Fruit fly (Drosophila melanogaster) whole organism, embryonic: ENCODE measurements around the gene CG1307.

Source experiments
- Adf1 ChIP-seq: fragments of 200-800 bp; sonication (Bioruptor generic); IDR thresholded peaks from 2 replicates; pipeline ENCODE4 v1.3.6; 2022; ENCODE audit warnings: missing biosample characterization, missing genetic modification characterization
- Atf3 ChIP-seq: fragments of 200-800 bp; sonication (Bioruptor generic); optimal IDR thresholded peaks from 3 replicates; lab custom pipeline; 2016; ENCODE audit warnings: missing biosample characterization, missing genetic modification characterization
- Blimp-1 ChIP-seq: fragments of 200-800 bp; sonication (Bioruptor generic); optimal IDR thresholded peaks from 3 replicates; lab custom pipeline; 2018; ENCODE audit warnings: missing biosample characterization, missing genetic modification characterization, mild to moderate bottlenecking, moderate library complexity, missing genetic modification reagents
- CG10274 ChIP-seq: fragments of 200-800 bp; sonication (Bioruptor generic); optimal IDR thresholded peaks from 3 replicates; lab custom pipeline; 2017; ENCODE audit warnings: missing biosample characterization, mild to moderate bottlenecking, missing genetic modification characterization
- CG13123 ChIP-seq: fragments of 200-800 bp; sonication (Bioruptor generic); optimal IDR thresholded peaks from 2 replicates; lab custom pipeline; 2016; ENCODE audit warnings: missing biosample characterization, missing genetic modification characterization
- CG13894 ChIP-seq: fragments of 200-800 bp; sonication (Bioruptor generic); optimal IDR thresholded peaks from 3 replicates; lab custom pipeline; 2018; ENCODE audit warnings: missing biosample characterization, mild to moderate bottlenecking, missing genetic modification characterization, moderate library complexity
- CG14014 ChIP-seq: fragments of 200-800 bp; sonication (Bioruptor generic); IDR thresholded peaks from 2 replicates; pipeline ENCODE4 v1.3.6; 2022; ENCODE audit warnings: missing biosample characterization, missing genetic modification characterization
- CG15011 ChIP-seq: fragments of 200-800 bp; sonication (Bioruptor generic); optimal IDR thresholded peaks from 3 replicates; lab custom pipeline; 2018; ENCODE audit warnings: missing biosample characterization, mild to moderate bottlenecking, missing genetic modification characterization
- CG17361 ChIP-seq: fragments of 200-800 bp; sonication (Bioruptor generic); IDR thresholded peaks from 3 replicates; pipeline ENCODE4 v1.3.6; 2022; ENCODE audit warnings: missing biosample characterization, missing genetic modification characterization
- CG17568 ChIP-seq: fragments of 200-800 bp; sonication (Bioruptor generic); optimal IDR thresholded peaks from 2 replicates; lab custom pipeline; 2018; ENCODE audit warnings: missing biosample characterization, mild to moderate bottlenecking, missing genetic modification characterization, moderate library complexity
- CG17612 ChIP-seq: fragments of 200-800 bp; sonication (Bioruptor generic); IDR thresholded peaks from 2 replicates; pipeline ENCODE4 v1.3.6; 2022; ENCODE audit warnings: missing biosample characterization, missing genetic modification characterization
- CG18619 ChIP-seq: fragments of 200-800 bp; sonication (Bioruptor generic); optimal IDR thresholded peaks from 3 replicates; lab custom pipeline; 2017; ENCODE audit warnings: missing biosample characterization, mild to moderate bottlenecking, missing genetic modification characterization
- CG3065 ChIP-seq: fragments of 200-800 bp; sonication (Bioruptor generic); optimal IDR thresholded peaks from 2 replicates; lab custom pipeline; 2016; ENCODE audit warnings: missing biosample characterization, missing genetic modification characterization
- CG6765 ChIP-seq: fragments of 200-800 bp; sonication (Bioruptor generic); optimal IDR thresholded peaks from 3 replicates; lab custom pipeline; 2017; ENCODE audit warnings: missing biosample characterization, mild to moderate bottlenecking, missing genetic modification characterization
- CG6791 ChIP-seq: fragments of 200-800 bp; sonication (Bioruptor generic); IDR thresholded peaks from 3 replicates; pipeline ENCODE4 v1.3.6; 2022; ENCODE audit warnings: missing biosample characterization, missing genetic modification characterization; ENCODE audit not compliant: partially characterized antibody
- CG7745 ChIP-seq: fragments of 200-800 bp; sonication (Bioruptor generic); optimal IDR thresholded peaks from 2 replicates; lab custom pipeline; 2018; ENCODE audit warnings: missing biosample characterization, mild to moderate bottlenecking, missing genetic modification characterization, moderate library complexity
- CG8388 ChIP-seq: fragments of 200-800 bp; sonication (Bioruptor generic); optimal IDR thresholded peaks from 2 replicates; lab custom pipeline; 2019; ENCODE audit warnings: missing biosample characterization, mild to moderate bottlenecking, missing genetic modification characterization, moderate library complexity
- CG8478 ChIP-seq: fragments of >200 bp; optimal IDR thresholded peaks from 2 replicates; lab custom pipeline; 2018
- CG9817 ChIP-seq: fragments of 200-800 bp; sonication (Bioruptor generic); optimal IDR thresholded peaks from 2 replicates; lab custom pipeline; 2018; ENCODE audit warnings: missing biosample characterization, mild to moderate bottlenecking, missing genetic modification characterization, moderate library complexity
- CkIIα-i1 ChIP-seq: fragments of 200-800 bp; sonication (Bioruptor generic); IDR thresholded peaks from 2 replicates; pipeline ENCODE4 v1.3.6; 2022; ENCODE audit warnings: missing biosample characterization, missing genetic modification characterization
- CoRest ChIP-seq: fragments of 200-800 bp; sonication (Bioruptor generic); optimal IDR thresholded peaks from 3 replicates; lab custom pipeline; 2018; ENCODE audit warnings: missing biosample characterization, mild to moderate bottlenecking, missing genetic modification characterization, moderate library complexity
- Dp ChIP-seq: fragments of 200-800 bp; sonication (Bioruptor generic); optimal IDR thresholded peaks from 2 replicates; lab custom pipeline; 2018; ENCODE audit warnings: missing biosample characterization, mild to moderate bottlenecking, missing genetic modification characterization, moderate library complexity
- E2f2 ChIP-seq: fragments of 200-800 bp; sonication (Bioruptor generic); IDR thresholded peaks from 2 replicates; pipeline ENCODE4 v1.3.6; 2022; ENCODE audit warnings: missing biosample characterization, missing genetic modification characterization
- Eip74EF ChIP-seq, 2 experiments: fragments of 200-800 bp in 1 of 2; fragments of >200 bp in 1 of 2; sonication (Bioruptor generic) in 1 of 2; optimal IDR thresholded peaks; 2 replicates each; lab custom pipeline; 2017 to 2019; ENCODE audit warnings: missing biosample characterization in 2 of 2, missing genetic modification characterization in 2 of 2, mild to moderate bottlenecking in 1 of 2, moderate library complexity in 1 of 2
- Fer1 ChIP-seq: fragments of 200-800 bp; sonication (Bioruptor generic); optimal IDR thresholded peaks from 2 replicates; lab custom pipeline; 2017; ENCODE audit warnings: missing biosample characterization, mild to moderate bottlenecking, missing genetic modification characterization
- HLH3B ChIP-seq: fragments of 200-800 bp; sonication (Bioruptor generic); IDR thresholded peaks from 2 replicates; pipeline ENCODE4 v1.3.6; 2022; ENCODE audit warnings: missing biosample characterization, missing genetic modification characterization
- HLH54F ChIP-seq: fragments of 200-800 bp; sonication (Bioruptor generic); optimal IDR thresholded peaks from 3 replicates; lab custom pipeline; 2016; ENCODE audit warnings: missing biosample characterization, missing genetic modification characterization
- HmgZ ChIP-seq: fragments of 200-800 bp; sonication (Bioruptor generic); optimal IDR thresholded peaks from 2 replicates; lab custom pipeline; 2018; ENCODE audit warnings: missing biosample characterization, mild to moderate bottlenecking, missing genetic modification characterization
- NC2α ChIP-seq: fragments of 200-800 bp; sonication (Bioruptor generic); optimal IDR thresholded peaks from 2 replicates; lab custom pipeline; 2016; ENCODE audit warnings: missing biosample characterization, missing genetic modification characterization
- Ravus ChIP-seq: fragments of 200-800 bp; sonication (Bioruptor generic); IDR thresholded peaks from 2 replicates; pipeline ENCODE4 v1.3.6; 2022; ENCODE audit warnings: missing biosample characterization, missing genetic modification characterization
- Six4 ChIP-seq: fragments of 200-800 bp; sonication (Bioruptor generic); optimal IDR thresholded peaks from 2 replicates; lab custom pipeline; 2016; ENCODE audit warnings: missing biosample characterization, missing genetic modification characterization
- Usf ChIP-seq: fragments of 200-800 bp; sonication (Bioruptor generic); optimal IDR thresholded peaks from 2 replicates; lab custom pipeline; 2017; ENCODE audit warnings: missing genotype, missing biosample characterization, missing genetic modification characterization
- Vsx1 ChIP-seq: fragments of 200-800 bp; sonication (Bioruptor generic); optimal IDR thresholded peaks from 2 replicates; lab custom pipeline; 2017; ENCODE audit warnings: missing biosample characterization, mild to moderate bottlenecking, missing genetic modification characterization, missing genetic modification reagents
- crc ChIP-seq: fragments of 200-800 bp; sonication (Bioruptor generic); optimal IDR thresholded peaks from 2 replicates; lab custom pipeline; 2016; ENCODE audit warnings: missing biosample characterization, missing genetic modification characterization
- croc ChIP-seq: fragments of 200-800 bp; sonication (Bioruptor generic); conservative IDR thresholded peaks from 3 replicates; pipeline ENCODE4 v1.3.6; 2022; ENCODE audit warnings: missing biosample characterization, missing genetic modification characterization
- dimm ChIP-seq: fragments of 200-800 bp; sonication (Bioruptor generic); IDR thresholded peaks from 2 replicates; pipeline ENCODE4 v1.3.6; 2022; ENCODE audit warnings: missing biosample characterization, missing genetic modification characterization
- dm ChIP-seq: fragments of 200-800 bp; sonication (Bioruptor generic); optimal IDR thresholded peaks from 3 replicates; lab custom pipeline; 2016; ENCODE audit warnings: missing biosample characterization, missing genetic modification characterization
- dmrt11E ChIP-seq: fragments of 200-800 bp; sonication (Bioruptor generic); optimal IDR thresholded peaks from 3 replicates; lab custom pipeline; 2018; ENCODE audit warnings: missing biosample characterization, mild to moderate bottlenecking, missing genetic modification characterization, moderate library complexity
- fd102C ChIP-seq: fragments of 200-800 bp; sonication (Bioruptor generic); optimal IDR thresholded peaks from 2 replicates; lab custom pipeline; 2018; ENCODE audit warnings: missing biosample characterization, mild to moderate bottlenecking, missing genetic modification characterization, moderate library complexity
- gcm ChIP-seq: fragments of 200-800 bp; sonication (Bioruptor generic); optimal IDR thresholded peaks from 2 replicates; lab custom pipeline; 2019; ENCODE audit warnings: missing biosample characterization, mild to moderate bottlenecking, missing genetic modification characterization, moderate library complexity
- gsb-n ChIP-seq: fragments of 200-800 bp; sonication (Bioruptor generic); optimal IDR thresholded peaks from 3 replicates; lab custom pipeline; 2018; ENCODE audit warnings: missing biosample characterization, mild to moderate bottlenecking, missing genetic modification characterization
- gt ChIP-seq: fragments of 200-800 bp; sonication (Bioruptor generic); IDR thresholded peaks from 2 replicates; pipeline ENCODE4 v1.3.6; 2022; ENCODE audit warnings: missing biosample characterization, missing genetic modification characterization
- mirr ChIP-seq: fragments of 200-800 bp; sonication (Bioruptor generic); optimal IDR thresholded peaks from 3 replicates; lab custom pipeline; 2018; ENCODE audit warnings: missing biosample characterization, mild to moderate bottlenecking, missing genetic modification characterization
- nmo ChIP-seq: fragments of 200-800 bp; sonication (Bioruptor generic); optimal IDR thresholded peaks from 2 replicates; lab custom pipeline; 2018; ENCODE audit warnings: missing biosample characterization, mild to moderate bottlenecking, missing genetic modification characterization, moderate library complexity
- pzg ChIP-seq: fragments of 200-800 bp; sonication (Bioruptor generic); optimal IDR thresholded peaks from 3 replicates; lab custom pipeline; 2018; ENCODE audit warnings: missing biosample characterization, mild to moderate bottlenecking, missing genetic modification characterization, moderate library complexity
- rib ChIP-seq: fragments of 200-800 bp; sonication (Bioruptor generic); IDR thresholded peaks from 2 replicates; pipeline ENCODE4 v1.3.6; 2022; ENCODE audit warnings: missing biosample characterization, missing genetic modification characterization
- schlank ChIP-seq: fragments of 200-800 bp; sonication (Bioruptor generic); optimal IDR thresholded peaks from 2 replicates; lab custom pipeline; 2018; ENCODE audit warnings: missing biosample characterization, mild to moderate bottlenecking, missing genetic modification characterization
- slbo ChIP-seq: fragments of 200-800 bp; sonication (Bioruptor generic); IDR thresholded peaks from 2 replicates; pipeline ENCODE4 v1.3.6; 2022; ENCODE audit warnings: missing biosample characterization, missing genetic modification characterization
- stc ChIP-seq: fragments of 200-800 bp; sonication (Bioruptor generic); IDR thresholded peaks from 2 replicates; pipeline ENCODE4 v1.3.6; 2022; ENCODE audit warnings: missing biosample characterization, missing genetic modification characterization
- ttk ChIP-seq: fragments of 200-800 bp; sonication (Bioruptor generic); IDR thresholded peaks from 2 replicates; pipeline ENCODE4 v2.1.2; 2022; ENCODE audit warnings: missing biosample characterization, missing genetic modification characterization
- tup ChIP-seq: fragments of 200-800 bp; sonication (Bioruptor generic); optimal IDR thresholded peaks from 2 replicates; lab custom pipeline; 2016; ENCODE audit warnings: missing biosample characterization, mild to moderate bottlenecking, missing genetic modification characterization, moderate library complexity
- wek ChIP-seq: fragments of 200-800 bp; sonication (Bioruptor generic); optimal IDR thresholded peaks from 3 replicates; lab custom pipeline; 2018; ENCODE audit warnings: missing biosample characterization, mild to moderate bottlenecking, missing genetic modification characterization, moderate library complexity

Gene CG1307

dm6 chr3R:6646740-6647139, 10.5 kb downstream of the CG1307 start, which contains the start of gene Taf1 (continued):
- TF ChIP-seq fd102C (GFP tag; lab: Kevin White, UChicago) = no peak
- no peak for TF ChIP-seq Atf3 (GFP tag; lab: Kevin White, UChicago)
- peak; percentile 41 for TF ChIP-seq Dp (GFP tag; lab: Kevin White, UChicago)
- TF ChIP-seq HLH3B (GFP tag; lab: Robert Waterston, UW) = no peak
- TF ChIP-seq CG10274 (GFP tag; lab: Kevin White, UChicago) = no peak
- no peak for TF ChIP-seq Adf1 (GFP tag; lab: Robert Waterston, UW)
- no peak for TF ChIP-seq CG6765 (GFP tag; lab: Kevin White, UChicago)
- no peak for TF ChIP-seq Usf (GFP tag; lab: Kevin White, UChicago)
- TF ChIP-seq nmo (GFP tag; lab: Kevin White, UChicago) = no peak
- TF ChIP-seq rib = no peak
- TF ChIP-seq CG3065 (GFP tag; lab: Kevin White, UChicago) = no peak
- no peak for TF ChIP-seq tup (GFP tag; lab: Kevin White, UChicago)
- no peak for TF ChIP-seq dimm (GFP tag; lab: Robert Waterston, UW)
- TF ChIP-seq CG13894 (tag; lab: Kevin White, UChicago) = no peak
- no peak for TF ChIP-seq NC2α (GFP tag; lab: Kevin White, UChicago)
- TF ChIP-seq ttk (GFP tag; lab: Robert Waterston, UW) = no peak
- no peak for TF ChIP-seq Blimp-1 (GFP tag; lab: Kevin White, UChicago)
- no peak for TF ChIP-seq schlank (tag; lab: Kevin White, UChicago)
- TF ChIP-seq wek = no peak
- no peak for TF ChIP-seq CG17612 (GFP tag; lab: Robert Waterston, UW)
- TF ChIP-seq dm (GFP tag; lab: Kevin White, UChicago) = peak; percentile 25
- TF ChIP-seq gt (GFP tag; lab: Robert Waterston, UW) = no peak
- no peak for TF ChIP-seq Eip74EF (GFP tag; optimal IDR thresholded peaks at IDR 0.05; lab: Kevin White, UChicago)
- no peak for TF ChIP-seq CG6791 (GFP tag; lab: Robert Waterston, UW)
- no peak for TF ChIP-seq CG9817 (tag; lab: Kevin White, UChicago)
- TF ChIP-seq CG7745 (tag; lab: Kevin White, UChicago) = no peak
- no peak for TF ChIP-seq HLH54F (GFP tag; lab: Kevin White, UChicago)
- no peak for TF ChIP-seq CkIIα-i1 (GFP tag; lab: Robert Waterston, UW)
- no peak for TF ChIP-seq croc
- TF ChIP-seq Vsx1 = no peak
- no peak for TF ChIP-seq slbo (GFP tag; lab: Robert Waterston, UW)
- 0 out of 2 replicates have a peak, but pooled peaks have one; percentile 21 for TF ChIP-seq E2f2 (GFP tag; lab: Robert Waterston, UW)
- peak; percentile 64 for TF ChIP-seq HmgZ (tag; lab: Kevin White, UChicago)
- no peak for TF ChIP-seq Six4
- peak; percentile 94 for TF ChIP-seq pzg (GFP tag; lab: Kevin White, UChicago)
- no peak for TF ChIP-seq mirr
- TF ChIP-seq dmrt11E (tag; lab: Kevin White, UChicago) = no peak
- TF ChIP-seq CG15011 (GFP tag; lab: Kevin White, UChicago) = no peak
- TF ChIP-seq CG14014 (GFP tag; lab: Robert Waterston, UW) = no peak
- TF ChIP-seq gsb-n (tag; lab: Kevin White, UChicago) = no peak
- TF ChIP-seq crc (GFP tag; lab: Kevin White, UChicago) = no peak
- no peak for TF ChIP-seq CG17568 (GFP tag; lab: Kevin White, UChicago)
- no peak for TF ChIP-seq Fer1 (GFP tag; lab: Kevin White, UChicago)
- TF ChIP-seq Ravus (GFP tag; lab: Robert Waterston, UW) = no peak
- no peak for TF ChIP-seq CG13123 (GFP tag; lab: Kevin White, UChicago)
- TF ChIP-seq CG17361 (GFP tag; lab: Robert Waterston, UW) = no peak
- TF ChIP-seq CG18619 (GFP tag; lab: Kevin White, UChicago) = no peak
- no peak for TF ChIP-seq CoRest (tag; lab: Kevin White, UChicago)
- no peak for TF ChIP-seq gcm (GFP tag; lab: Kevin White, UChicago)
- TF ChIP-seq stc (GFP tag; lab: Robert Waterston, UW) = no peak
- no peak for TF ChIP-seq CG8478 (lab: Kevin White, UChicago)
- no peak for TF ChIP-seq CG8388 (GFP tag; lab: Kevin White, UChicago)
